Fruit fly (Drosophila melanogaster) whole organism, adult: ENCODE data around the gene Naprt.

Experiments
- CG33017 ChIP-seq: fragments of 200-800 bp; sonication (Bioruptor generic); optimal IDR thresholded peaks from 2 replicates; lab custom pipeline; 2018; ENCODE audit warnings: missing biosample characterization, mild to moderate bottlenecking, missing genetic modification characterization, moderate library complexity
- CG5204 ChIP-seq: fragments of 200-800 bp; sonication (Bioruptor generic); optimal IDR thresholded peaks from 2 replicates; lab custom pipeline; 2016; ENCODE audit warnings: missing biosample characterization, missing genetic modification characterization
- Crg-1 ChIP-seq: fragments of 200-800 bp; sonication (Bioruptor generic); optimal IDR thresholded peaks from 2 replicates; lab custom pipeline; 2016; ENCODE audit warnings: missing biosample characterization, missing genetic modification characterization
- pad ChIP-seq: fragments of 200-800 bp; sonication (Bioruptor generic); optimal IDR thresholded peaks from 3 replicates; lab custom pipeline; 2017; ENCODE audit warnings: missing biosample characterization, missing genetic modification characterization, mild to moderate bottlenecking, moderate library complexity, missing genetic modification reagents

dm6 chr2L:4195672-4196281 lies 2.1 kb downstream of the Naprt start:
- TF ChIP-seq Crg-1 (GFP tag; lab: Kevin White, UChicago) (no peak), pad (no peak), CG5204 (GFP tag; lab: Kevin White, UChicago) (no peak), CG33017 (tag; lab: Kevin White, UChicago) (no peak)
